Fruit fly (Drosophila melanogaster): ENCODE data around the gene CG33229.

DNA sequence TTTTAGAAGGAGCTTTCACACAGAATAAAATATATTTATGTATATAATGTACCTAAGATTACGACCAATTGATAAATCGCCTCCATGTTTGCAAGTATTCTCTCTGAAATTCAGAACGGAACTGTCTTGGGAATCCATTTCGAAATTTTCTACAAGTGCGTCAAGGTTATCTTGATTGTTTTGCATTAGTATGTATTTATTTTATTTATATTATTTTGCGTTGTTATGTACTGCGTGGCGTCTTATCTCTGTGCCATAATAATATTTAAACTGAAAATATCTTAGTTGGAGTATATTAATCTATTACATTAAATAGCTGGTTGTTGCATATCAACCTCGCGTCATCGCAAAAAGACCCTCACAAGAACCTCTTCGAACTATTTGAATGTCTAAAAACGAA, 7.9 kb downstream of the CG33229 start, which contains the start of gene CG42846:
- TF ChIP-seq topi (GFP tag; optimal IDR thresholded peaks at IDR 0.05) (no peak), CG6854 (GFP tag; optimal IDR thresholded peaks at IDR 0.05) (no peak), CG34406 (GFP tag; optimal IDR thresholded peaks at IDR 0.05) (no peak), CG16779 (tag; optimal IDR thresholded peaks at IDR 0.05) (no peak), OdsH (GFP tag; optimal IDR thresholded peaks at IDR 0.05) (no peak), CG1621 (tag; optimal IDR thresholded peaks at IDR 0.05) (no peak), Smox (GFP tag; optimal IDR thresholded peaks at IDR 0.05) (no peak), CG6792 (GFP tag; optimal IDR thresholded peaks at IDR 0.05) (no peak), Hr39 (GFP tag; optimal IDR thresholded peaks at IDR 0.05) (no peak)
